Fruit fly (Drosophila melanogaster) S2 (cell line): ENCODE results near the gene CG9525.
A peak's percentile ranks its signal among the peaks of the same experiment; 100 is the strongest.

Experiments used
- CG8478 ChIP-seq: fragments of >200 bp; optimal IDR thresholded peaks from 2 replicates; lab custom pipeline; 2018
- CTCF ChIP-seq, 2 experiments: fragments of >200 bp; optimal IDR thresholded peaks; 2 replicates each; lab custom pipeline; 2018

- TF ChIP-seq CG8478 (no peak), CTCF (optimal IDR thresholded peaks at IDR 0.05; lab: Kevin White, UChicago) (peak in 1 of 2 experiments; percentile 31)
Observed at dm6 chr2L:8943110-8943509, 19.0 kb downstream of the CG9525 start, which contains the start of gene CG9515.
